Fruit fly (Drosophila melanogaster) whole organism: ENCODE measurements around the gene wry.

Source experiments
- EcR ChIP-seq, 2 experiments: fragments of >200 bp; optimal IDR thresholded peaks; 2 replicates each; lab custom pipeline; 2017; ENCODE audit warnings: missing biosample characterization in 2 of 2, missing genetic modification characterization in 2 of 2, missing genetic modification reagents in 2 of 2
- psq ChIP-seq: fragments of >200 bp; optimal IDR thresholded peaks from 2 replicates; lab custom pipeline; 2017

DNA sequence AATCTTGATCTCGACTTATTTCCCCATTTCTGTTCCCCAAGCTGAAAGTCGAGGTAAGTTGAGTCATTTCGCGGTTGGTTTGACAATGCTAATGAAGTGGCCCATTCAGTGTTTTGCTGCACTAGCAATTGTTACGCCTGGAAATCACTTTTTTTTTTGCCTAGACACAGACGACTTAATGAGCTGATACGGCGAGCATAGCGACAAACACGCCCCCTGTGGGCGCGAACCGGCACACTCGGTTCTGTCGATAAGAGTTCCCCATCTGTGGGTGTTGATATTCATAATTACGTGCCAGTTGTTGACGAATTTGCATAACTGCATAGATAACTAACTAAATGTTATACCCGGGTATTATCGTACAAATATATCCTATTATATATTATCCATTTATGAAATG lies 65.9 kb downstream of the wry start:
- no peak for TF ChIP-seq EcR (GFP tag; optimal IDR thresholded peaks at IDR 0.05; lab: Kevin White, UChicago)
- TF ChIP-seq psq (lab: Kevin White, UChicago) = no peak
